Worm (Caenorhabditis elegans) whole organism, young adult: Measurements from ENCODE around the gene C16D9.8.

ENCODE experiments used
- B0019.2 ChIP-seq: fragments of 200-800 bp; sonication (Bioruptor generic); conservative IDR thresholded peaks from 2 replicates; pipeline ENCODE4 v1.3.6; 2022; ENCODE audit warnings: missing genetic modification reagents, missing genetic modification characterization, missing compliant biosample characterization
- C06A6.2 ChIP-seq: fragments of 200-800 bp; sonication (Bioruptor generic); conservative IDR thresholded peaks from 2 replicates; pipeline ENCODE4 v1.3.6; 2022; ENCODE audit warnings: missing genetic modification characterization, missing compliant biosample characterization
- F10E7.11 ChIP-seq: sonication (generic microtip); optimal IDR thresholded peaks from 2 replicates; lab custom pipeline; 2017; ENCODE audit warnings: mild to moderate bottlenecking, missing genetic modification characterization, moderate library complexity, missing compliant biosample characterization
- F33H1.4 ChIP-seq: fragments of 200-800 bp; sonication (Bioruptor generic); IDR thresholded peaks from 2 replicates; pipeline ENCODE4 v1.3.6; 2022; ENCODE audit warnings: missing genetic modification reagents, missing genetic modification characterization, missing compliant biosample characterization
- F57C9.4 ChIP-seq: sonication (generic microtip); optimal IDR thresholded peaks from 2 replicates; lab custom pipeline; 2017; ENCODE audit warnings: mild to moderate bottlenecking, missing genetic modification characterization, missing compliant biosample characterization
- K11D2.4 ChIP-seq: fragments of 200-800 bp; sonication (Bioruptor generic); IDR thresholded peaks from 2 replicates; pipeline ENCODE4 v1.3.6; 2022; ENCODE audit warnings: missing genetic modification reagents, missing genetic modification characterization, missing compliant biosample characterization
- T07F8.4 ChIP-seq: sonication (generic microtip); optimal IDR thresholded peaks from 2 replicates; lab custom pipeline; 2016; ENCODE audit warnings: mild to moderate bottlenecking, missing genetic modification characterization, moderate library complexity, missing compliant biosample characterization
- ama-1 ChIP-seq, 3 experiments: fragments of 150-350 bp in 1 of 3; sonication (generic microtip) in 2 of 3; optimal IDR thresholded peaks; 2 replicates each; lab custom pipeline; 2014 to 2018; ENCODE audit warnings: missing biosample characterization in 2 of 3, missing genetic modification characterization in 2 of 3, missing genetic modification reagents in 2 of 3
- attf-6 ChIP-seq: fragments of 200-800 bp; sonication (Bioruptor generic); IDR thresholded peaks from 2 replicates; pipeline ENCODE4 v1.3.6; 2022; ENCODE audit warnings: missing genetic modification reagents, missing genetic modification characterization, missing compliant biosample characterization
- bed-1 ChIP-seq: fragments of 200-800 bp; sonication (Bioruptor generic); IDR thresholded peaks from 2 replicates; pipeline ENCODE4 v1.3.6; 2022; ENCODE audit warnings: missing genetic modification reagents, missing genetic modification characterization, missing compliant biosample characterization
- bed-2 ChIP-seq: fragments of 200-800 bp; sonication (Bioruptor generic); IDR thresholded peaks from 2 replicates; pipeline ENCODE4 v1.3.6; 2022; ENCODE audit warnings: missing genetic modification reagents, missing genetic modification characterization, missing compliant biosample characterization
- ccch-3 ChIP-seq: fragments of 200-800 bp; sonication (Bioruptor generic); optimal IDR thresholded peaks from 2 replicates; lab custom pipeline; 2018; ENCODE audit warnings: mild to moderate bottlenecking, missing genetic modification characterization, missing compliant biosample characterization
- cebp-1 ChIP-seq, 2 experiments: fragments of 200-800 bp in 1 of 2; sonication (Bioruptor generic) in 1 of 2; sonication (generic microtip) in 1 of 2; IDR thresholded peaks in 1 of 2; optimal IDR thresholded peaks in 1 of 2; 2 replicates each; pipeline versions ENCODE4 v1.3.6 to Lab custom; 2017 to 2022; ENCODE audit warnings: missing compliant biosample characterization in 2 of 2, missing genetic modification characterization in 2 of 2, mild to moderate bottlenecking in 1 of 2, missing genetic modification reagents in 1 of 2, moderate library complexity in 1 of 2
- ceh-40 ChIP-seq: fragments of 200-800 bp; sonication (Bioruptor generic); IDR thresholded peaks from 2 replicates; pipeline ENCODE4 v1.3.6; 2022; ENCODE audit warnings: missing genetic modification characterization, missing compliant biosample characterization
- lag-1 ChIP-seq: fragments of 200-800 bp; sonication (Bioruptor generic); IDR thresholded peaks from 2 replicates; pipeline ENCODE4 v1.3.6; 2022; ENCODE audit warnings: missing genetic modification reagents, missing genetic modification characterization, missing compliant biosample characterization
- lin-54 ChIP-seq: fragments of 200-800 bp; sonication (Bioruptor generic); optimal IDR thresholded peaks from 2 replicates; lab custom pipeline; 2018; ENCODE audit warnings: mild to moderate bottlenecking, missing genetic modification characterization, missing compliant biosample characterization
- lsl-1 ChIP-seq: fragments of 200-800 bp; sonication (Bioruptor generic); optimal IDR thresholded peaks from 2 replicates; lab custom pipeline; 2018; ENCODE audit warnings: mild to moderate bottlenecking, missing genetic modification characterization, moderate library complexity, missing compliant biosample characterization
- madf-6 ChIP-seq: fragments of 200-800 bp; sonication (Bioruptor generic); IDR thresholded peaks from 2 replicates; pipeline ENCODE4 v1.3.6; 2022; ENCODE audit warnings: missing genetic modification reagents, missing genetic modification characterization, missing compliant biosample characterization
- mel-28 ChIP-seq: sonication (generic microtip); optimal IDR thresholded peaks from 2 replicates; lab custom pipeline; 2016; ENCODE audit warnings: borderline replicate concordance, mild to moderate bottlenecking, missing genetic modification characterization, missing compliant biosample characterization
- nfyb-1 ChIP-seq: fragments of 200-800 bp; sonication (Bioruptor generic); IDR thresholded peaks from 2 replicates; pipeline ENCODE4 v1.3.6; 2022; ENCODE audit warnings: missing genetic modification reagents, missing genetic modification characterization, missing compliant biosample characterization
- nhr-80 ChIP-seq: sonication (generic microtip); optimal IDR thresholded peaks from 2 replicates; lab custom pipeline; 2016; ENCODE audit warnings: missing genetic modification characterization, missing compliant biosample characterization
- repo-1 ChIP-seq: sonication (generic microtip); optimal IDR thresholded peaks from 2 replicates; lab custom pipeline; 2017; ENCODE audit warnings: mild to moderate bottlenecking, missing genetic modification characterization, missing compliant biosample characterization
- tbp1 ChIP-seq: fragments of 200-800 bp; sonication (Bioruptor generic); optimal IDR thresholded peaks from 2 replicates; lab custom pipeline; 2018; ENCODE audit warnings: mild to moderate bottlenecking, missing genetic modification characterization, missing compliant biosample characterization
- unc-130 ChIP-seq: sonication (generic microtip); optimal IDR thresholded peaks from 2 replicates; lab custom pipeline; 2016; ENCODE audit warnings: missing genetic modification reagents, missing genetic modification characterization, missing compliant biosample characterization
- zfh-2 ChIP-seq: fragments of 200-800 bp; sonication (Bioruptor generic); conservative IDR thresholded peaks from 2 replicates; pipeline ENCODE4 v1.3.6; 2022; ENCODE audit warnings: missing genetic modification reagents, missing genetic modification characterization, missing compliant biosample characterization
- ztf-18 ChIP-seq: sonication (generic microtip); optimal IDR thresholded peaks from 2 replicates; lab custom pipeline; 2016; ENCODE audit warnings: missing genotype, mild to moderate bottlenecking, missing genetic modification characterization, missing compliant biosample characterization
- ztf-28 ChIP-seq: fragments of 200-800 bp; sonication (Bioruptor generic); IDR thresholded peaks from 2 replicates; pipeline ENCODE4 v1.3.6; 2022; ENCODE audit warnings: missing genetic modification reagents, missing genetic modification characterization, missing compliant biosample characterization

The C16D9.8 gene

ce11 chrV:8213868-8214267 lies 49.5 kb downstream of the C16D9.8 start, which contains the start of gene K07C11.7:
TSS of gene K07C11.7 (minus strand) at chrV:8213968.
- TF ChIP-seq mel-28 = no peak
- TF ChIP-seq unc-130 = no peak
- no peak for TF ChIP-seq ztf-28
- no peak for TF ChIP-seq F33H1.4 (GFP tag; lab: Robert Waterston, UW)
- TF ChIP-seq F57C9.4 (tag; lab: Kevin White, UChicago) = no peak
- TF ChIP-seq lsl-1 (GFP tag; lab: Kevin White, UChicago) = no peak
- no peak for TF ChIP-seq ccch-3
- TF ChIP-seq, all 124 proteins: peak for 0

ce11 chrV:8212816-8213215 lies 50.5 kb downstream of the C16D9.8 start:
- TF ChIP-seq bed-1 (GFP tag; lab: Robert Waterston, UW) (no peak), nhr-80 (tag; lab: Kevin White, UChicago) (peak; percentile 67), tbp1 (GFP tag; lab: Kevin White, UChicago) (no peak), ztf-18 (no peak)

ce11 chrV:8211993-8212392 lies 51.4 kb downstream of the C16D9.8 start:
- TF ChIP-seq attf-6 (GFP tag; lab: Robert Waterston, UW) = no peak
- TF ChIP-seq lin-54 (GFP tag; lab: Kevin White, UChicago) = no peak
- TF ChIP-seq T07F8.4 (tag; lab: Kevin White, UChicago) = no peak
- no peak for TF ChIP-seq bed-2
- TF ChIP-seq F10E7.11 (tag; lab: Kevin White, UChicago) = no peak
- TF ChIP-seq C06A6.2 = no peak
- no peak for TF ChIP-seq zfh-2 (GFP tag; lab: Robert Waterston, UW)
- TF ChIP-seq ama-1 (optimal IDR thresholded peaks at IDR 0.05; lab: Kevin White, UChicago) = no peak
- TF ChIP-seq ama-1 (GFP tag; optimal IDR thresholded peaks at IDR 0.05; lab: Kevin White, UChicago) = no peak
- TF ChIP-seq ceh-40 (GFP tag; lab: Robert Waterston, UW) = no peak
- no peak for TF ChIP-seq cebp-1 (GFP tag; IDR thresholded peaks at IDR 0.05; lab: Robert Waterston, UW)
- no peak for TF ChIP-seq cebp-1 (tag; optimal IDR thresholded peaks at IDR 0.05; lab: Kevin White, UChicago)
- no peak for TF ChIP-seq repo-1 (tag; lab: Kevin White, UChicago)
- no peak for TF ChIP-seq nfyb-1
- no peak for TF ChIP-seq ztf-18
- no peak for TF ChIP-seq K11D2.4 (GFP tag; lab: Robert Waterston, UW)
- no peak for TF ChIP-seq ccch-3
- no peak for TF ChIP-seq madf-6
- no peak for TF ChIP-seq lag-1 (GFP tag; lab: Robert Waterston, UW)
- TF ChIP-seq B0019.2 (GFP tag; lab: Robert Waterston, UW) = no peak
